Worm (Caenorhabditis elegans) whole organism, dauer: Measurements from ENCODE around the gene T23E7.6.

ENCODE experiments used
- unc-62 ChIP-seq: sonication (generic microtip); optimal IDR thresholded peaks from 2 replicates; lab custom pipeline; 2017; ENCODE audit warnings: missing biosample characterization, missing genetic modification reagents, missing genetic modification characterization

T23E7.6 gene

DNA sequence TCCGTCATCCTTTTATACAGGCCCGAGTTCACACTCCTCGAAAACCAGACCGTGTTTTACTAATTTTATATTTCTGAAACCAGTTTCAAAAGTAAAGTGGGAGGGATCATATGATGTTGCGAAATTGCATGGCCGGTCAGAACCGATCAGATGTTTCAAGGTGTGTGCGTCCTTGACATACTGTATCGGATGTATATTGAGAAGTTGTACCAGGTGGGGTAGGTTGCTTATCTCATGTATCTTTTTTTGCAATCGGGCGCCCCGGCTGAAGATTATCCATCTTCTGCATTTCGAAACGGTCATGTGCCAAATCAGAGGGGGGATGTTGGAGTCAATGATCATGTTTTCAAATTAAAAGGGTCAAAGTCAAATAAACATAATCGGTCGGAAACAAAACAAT is at the start of gene T23E7.6:
Gene T23E7.6, minus strand, starts transcription at position 45 of the 400 bp plus-strand sequence.
- no peak for TF ChIP-seq unc-62 (GFP tag; lab: Kevin White, UChicago)

ce11 chrX:17714342-17715011 is 29.9 kb upstream of the T23E7.6 start, which contains the start of gene cTel55X.1:
TSS of gene cTel55X.1 (plus strand) at chrX:17714961.
- TF ChIP-seq unc-62 (GFP tag; lab: Kevin White, UChicago): no peak

ce11 chrX:17711598-17711997 is 27.0 kb upstream of the T23E7.6 start, which contains the start of gene H11L12.1:
TSS of gene H11L12.1 (minus strand) at chrX:17711698.
- TF ChIP-seq unc-62 (GFP tag; lab: Kevin White, UChicago): no peak

- no peak for TF ChIP-seq unc-62 (GFP tag; lab: Kevin White, UChicago)
Measured at ce11 chrX:17702602-17703001, 18.0 kb upstream of the T23E7.6 start.

DNA sequence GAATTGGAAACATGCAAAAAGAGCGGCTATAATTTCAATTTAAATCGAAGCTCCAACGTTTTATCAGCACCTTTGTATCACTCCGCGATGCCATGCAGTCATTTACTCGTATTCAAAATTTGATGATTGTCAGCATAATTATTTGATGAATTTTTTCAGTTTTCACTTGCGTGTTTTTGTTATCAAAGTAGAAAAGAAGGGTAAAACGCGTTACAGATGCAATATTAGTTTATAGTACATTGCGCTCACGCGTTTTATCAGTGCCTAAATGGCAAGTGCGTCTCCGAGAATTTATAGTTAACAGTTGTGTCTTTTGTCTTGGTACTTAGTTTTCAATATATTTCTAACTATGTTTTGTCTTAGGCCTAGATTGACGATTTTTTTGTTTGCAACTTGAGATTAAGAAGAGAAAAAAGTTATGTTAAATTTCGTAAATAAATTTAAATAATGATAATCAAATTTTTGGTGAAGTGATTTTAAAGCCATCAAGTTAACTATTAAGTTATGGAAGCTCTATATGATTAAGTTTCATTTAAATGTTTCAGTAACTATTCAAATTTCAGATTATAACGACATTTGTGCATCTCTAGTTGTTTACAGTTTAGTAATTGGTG is 10.2 kb upstream of the T23E7.6 start, which contains the start of gene cgt-2:
Gene cgt-2, plus strand, starts transcription at position 564 of the 614 bp plus-strand sequence.
- TF ChIP-seq unc-62 (GFP tag; lab: Kevin White, UChicago): no peak

- no peak for TF ChIP-seq unc-62 (GFP tag; lab: Kevin White, UChicago)
Measured at ce11 chrX:17685959-17686358, 1.3 kb upstream of the T23E7.6 start.

DNA sequence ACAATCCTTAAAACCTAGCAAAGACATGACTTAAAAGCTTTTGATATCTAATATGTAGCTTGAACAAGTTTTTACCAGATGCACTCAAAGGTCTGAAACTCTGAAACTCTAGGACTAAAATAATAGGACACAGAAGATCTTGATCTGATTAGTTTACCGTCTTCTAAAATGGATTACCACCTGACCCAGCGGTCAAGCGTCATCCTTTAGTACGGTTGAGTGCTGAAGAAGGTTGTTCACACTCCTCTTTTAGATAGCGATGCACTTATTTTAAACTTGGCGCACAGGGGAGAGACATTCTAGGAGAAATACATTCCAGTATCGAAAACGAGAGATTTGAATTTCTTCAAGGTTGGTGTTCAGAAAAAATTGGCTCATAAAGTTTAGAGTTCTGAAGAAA is 913 bp downstream of the T23E7.6 start:
- no peak for TF ChIP-seq unc-62 (GFP tag; lab: Kevin White, UChicago)

ce11 chrX:17682280-17682679 is 2.3 kb downstream of the T23E7.6 start:
- no peak for TF ChIP-seq unc-62 (GFP tag; lab: Kevin White, UChicago)

- no peak for TF ChIP-seq unc-62 (GFP tag; lab: Kevin White, UChicago)
Measured at ce11 chrX:17681534-17681933, 3.1 kb downstream of the T23E7.6 start.

DNA sequence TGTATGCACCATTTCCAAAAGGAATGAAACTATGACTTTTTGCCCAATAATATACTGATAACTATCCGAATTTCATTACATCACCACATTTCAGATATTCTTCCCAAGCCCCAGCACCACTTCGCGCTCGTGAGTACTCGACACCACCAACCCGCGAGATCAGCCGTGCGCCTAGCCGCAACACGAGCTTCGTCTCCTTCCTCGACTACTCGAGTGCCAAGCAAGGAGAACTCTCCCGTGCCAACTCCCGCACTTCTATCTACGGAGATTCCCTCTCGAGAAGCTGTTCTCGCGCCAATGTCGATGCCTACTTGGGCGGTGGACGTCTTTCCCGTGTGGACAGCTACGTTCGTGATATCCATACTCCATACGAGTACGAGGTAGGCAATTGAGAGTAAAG is 7.9 kb downstream of the T23E7.6 start:
- TF ChIP-seq unc-62 (GFP tag; lab: Kevin White, UChicago): no peak

DNA sequence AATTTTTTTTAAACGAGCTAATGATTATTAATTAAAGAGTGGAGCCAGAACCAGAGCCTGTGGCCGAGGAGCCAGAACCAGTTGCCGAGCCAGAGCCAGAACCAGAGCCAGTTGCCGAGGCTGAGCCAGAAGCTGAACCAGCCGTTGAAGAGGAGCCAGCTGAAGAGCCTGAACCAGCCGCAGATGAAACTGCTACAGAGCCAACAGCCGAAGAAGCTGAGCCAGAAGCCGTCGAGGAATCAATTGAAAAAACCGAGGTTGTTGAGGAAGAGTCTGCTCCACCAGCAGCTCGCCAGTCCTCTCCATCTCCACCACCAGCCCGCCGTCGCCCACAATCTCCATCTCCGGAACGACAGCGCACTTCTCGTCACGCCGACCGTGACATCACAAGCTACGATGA is 8.9 kb downstream of the T23E7.6 start:
- TF ChIP-seq unc-62 (GFP tag; lab: Kevin White, UChicago): no peak

DNA sequence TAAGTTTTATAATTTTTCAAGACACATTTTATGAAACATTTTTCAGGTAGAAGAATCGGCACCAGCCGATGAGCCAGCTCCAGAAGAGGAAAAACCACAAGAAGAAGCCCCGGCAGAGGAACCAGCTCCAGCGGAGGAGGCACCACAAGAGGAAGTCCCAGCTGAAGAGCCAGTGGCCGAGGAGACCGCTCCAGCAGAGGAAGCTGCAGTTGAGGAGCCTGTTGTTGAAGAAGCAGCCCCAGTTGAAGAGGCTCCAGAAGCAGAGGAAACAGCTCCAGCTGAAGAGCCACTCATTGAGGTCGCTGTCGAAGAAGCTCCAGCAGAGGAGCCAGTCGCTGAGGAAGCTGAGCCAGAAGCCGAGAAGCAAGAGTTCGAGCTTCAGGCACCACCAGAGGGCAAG is 10.3 kb downstream of the T23E7.6 start:
- TF ChIP-seq unc-62 (GFP tag; lab: Kevin White, UChicago): no peak

DNA sequence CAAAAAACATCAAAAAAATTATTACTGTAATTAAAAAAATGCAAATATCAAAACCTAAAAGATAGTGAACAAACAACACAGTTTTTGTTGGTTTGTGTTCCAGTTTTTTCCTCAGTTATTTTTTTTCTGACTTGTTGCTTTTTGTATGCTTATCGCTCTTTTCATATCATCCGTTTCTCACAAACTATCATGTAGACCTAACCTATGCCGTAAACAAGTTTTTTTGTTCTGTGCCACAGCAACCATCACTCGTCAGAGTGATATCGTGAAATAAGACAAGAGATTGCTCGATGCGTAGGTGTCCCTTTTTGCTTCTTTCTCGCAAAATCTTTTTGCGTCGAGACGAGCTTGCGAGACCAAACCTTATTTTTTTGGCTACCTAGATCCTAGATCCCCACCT is 12.4 kb downstream of the T23E7.6 start:
- TF ChIP-seq unc-62 (GFP tag; lab: Kevin White, UChicago): no peak

DNA sequence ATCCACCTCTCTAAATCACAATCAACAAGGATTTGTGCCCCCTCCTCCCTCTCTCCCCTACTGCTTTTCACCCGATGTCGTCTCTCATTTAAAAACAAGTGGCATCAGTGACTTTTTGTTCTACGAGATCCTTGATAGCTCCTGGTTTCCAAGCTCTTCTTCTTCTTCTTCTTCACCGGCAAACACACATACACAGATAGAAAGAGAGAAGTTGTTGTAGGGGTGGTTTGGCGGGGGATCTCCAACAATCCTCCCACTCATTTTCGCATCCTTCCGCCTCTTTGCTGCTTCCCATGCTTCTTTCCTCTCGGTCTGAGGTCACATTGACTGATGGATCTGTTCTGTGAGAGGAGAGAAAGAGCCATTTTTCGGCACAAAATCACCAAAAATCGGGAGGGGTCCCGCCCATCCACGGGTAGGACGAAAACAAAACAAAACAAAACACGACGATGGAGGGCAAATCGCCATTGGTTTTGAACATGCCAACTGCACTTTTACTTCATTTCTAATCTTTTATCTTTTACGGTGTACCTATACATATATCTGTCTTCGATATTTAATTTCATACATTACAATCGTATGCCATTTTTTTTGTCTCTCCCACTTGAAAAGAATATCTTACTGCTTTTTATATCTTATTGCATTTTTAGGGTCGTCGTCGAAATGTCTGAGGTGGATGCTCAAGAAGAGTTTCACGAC is 14.1 kb downstream of the T23E7.6 start, which contains the start of gene T23E7.2:
Gene T23E7.2, plus strand, starts transcription at position 649 of the 699 bp plus-strand sequence.
- TF ChIP-seq unc-62 (GFP tag; lab: Kevin White, UChicago): no peak

DNA sequence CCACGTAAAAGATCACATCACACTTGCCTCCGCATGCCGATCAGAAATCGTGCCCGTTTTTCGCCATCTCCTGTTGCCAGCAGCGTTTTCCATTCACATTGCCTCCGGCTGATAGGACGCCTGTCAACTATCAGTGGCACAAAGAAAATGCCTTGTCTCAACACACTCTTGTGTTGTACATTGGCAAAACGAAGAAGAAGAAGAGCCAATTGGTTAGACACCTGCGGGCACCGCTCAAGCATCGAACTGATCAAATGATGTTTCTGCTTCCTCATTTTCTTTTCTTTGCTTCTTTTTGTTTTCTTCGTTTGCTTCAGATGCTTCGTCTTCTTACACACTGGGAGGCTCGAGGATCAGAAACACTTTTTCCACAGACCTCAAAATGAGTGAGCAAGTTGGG is 17.3 kb downstream of the T23E7.6 start:
- no peak for TF ChIP-seq unc-62 (GFP tag; lab: Kevin White, UChicago)

DNA sequence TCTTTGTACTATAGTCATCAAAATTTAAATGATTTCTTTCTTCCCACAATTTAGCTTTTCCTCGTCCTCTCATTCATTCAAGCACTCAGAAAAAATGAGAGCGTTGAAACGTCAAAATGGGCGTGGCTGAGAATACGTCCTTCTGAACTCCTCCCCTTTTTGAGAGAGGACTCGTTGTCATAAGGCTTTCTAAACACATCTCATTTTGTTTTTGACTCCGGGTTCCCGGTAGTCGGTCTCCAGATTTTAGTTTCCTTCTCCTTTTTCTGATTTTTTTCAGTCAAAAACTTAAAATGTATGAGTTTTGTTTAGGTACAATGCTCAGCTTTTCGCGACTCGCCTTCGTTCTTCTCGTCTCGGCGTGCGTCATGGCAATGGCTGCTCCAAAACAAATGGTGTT is 22.5 kb downstream of the T23E7.6 start, which contains the start of gene nlp-6:
Gene nlp-6, plus strand, starts transcription at position 301 of the 400 bp plus-strand sequence.
- TF ChIP-seq unc-62 (GFP tag; lab: Kevin White, UChicago): no peak
